Worm (Caenorhabditis elegans) whole organism, L1 larva: ENCODE data around the gene M176.4.
A peak's percentile ranks its signal among the peaks of the same experiment; 100 is the strongest.

Source experiments
- C04F5.9 ChIP-seq: sonication (generic microtip); optimal IDR thresholded peaks from 2 replicates; lab custom pipeline; 2016; ENCODE audit warnings: missing genetic modification characterization, missing compliant biosample characterization
- C16A3.4 ChIP-seq: fragments of 150-350 bp; optimal IDR thresholded peaks from 2 replicates; lab custom pipeline; 2014; ENCODE audit warnings: missing biosample characterization, missing genetic modification characterization
- C34B4.2 ChIP-seq: sonication (generic microtip); optimal IDR thresholded peaks from 2 replicates; lab custom pipeline; 2017; ENCODE audit warnings: mild to moderate bottlenecking, missing genetic modification characterization, missing compliant biosample characterization
- F16B12.6 ChIP-seq: fragments of 150-350 bp; optimal IDR thresholded peaks from 2 replicates; lab custom pipeline; 2014; ENCODE audit warnings: missing biosample characterization, missing genetic modification characterization
- Y116A8C.19 ChIP-seq: sonication (generic microtip); optimal IDR thresholded peaks from 2 replicates; lab custom pipeline; 2016; ENCODE audit warnings: missing compliant biosample characterization, missing genetic modification characterization, borderline replicate concordance
- aly-2 ChIP-seq: fragments of 150-350 bp; optimal IDR thresholded peaks from 2 replicates; lab custom pipeline; 2014; ENCODE audit warnings: missing biosample characterization, missing genetic modification characterization
- ama-1 ChIP-seq: fragments of 150-350 bp; optimal IDR thresholded peaks from 2 replicates; lab custom pipeline; 2014
- ceh-8 ChIP-seq: fragments of 200-800 bp; sonication (Bioruptor generic); optimal IDR thresholded peaks from 2 replicates; lab custom pipeline; 2018; ENCODE audit warnings: mild to moderate bottlenecking, missing genetic modification characterization, moderate library complexity, missing compliant biosample characterization
- ceh-90 ChIP-seq: sonication (generic microtip); optimal IDR thresholded peaks from 2 replicates; lab custom pipeline; 2016; ENCODE audit warnings: missing genetic modification characterization, missing compliant biosample characterization
- efl-1 ChIP-seq, 4 experiments: fragments of 150-350 bp; optimal IDR thresholded peaks in 3 of 4; peaks in 1 of 4; 1 replicate in 1 of 4; 2 replicates in 3 of 4; lab custom pipeline; 2014; ENCODE audit warnings: missing biosample characterization in 2 of 4, missing genetic modification characterization in 2 of 4, missing genetic modification reagents in 2 of 4
- efl-3 ChIP-seq: fragments of 200-800 bp; sonication (Bioruptor generic); optimal IDR thresholded peaks from 2 replicates; lab custom pipeline; 2018; ENCODE audit warnings: mild to moderate bottlenecking, missing genetic modification characterization, missing compliant biosample characterization
- egl-27 ChIP-seq, 2 experiments: fragments of 150-350 bp in 1 of 2; sonication (generic microtip); optimal IDR thresholded peaks; 3 replicates each; lab custom pipeline; 2017 to 2018; ENCODE audit warnings: missing biosample characterization in 2 of 2, missing genetic modification characterization in 2 of 2, missing genetic modification reagents in 2 of 2
- elt-2 ChIP-seq: sonication (generic microtip); optimal IDR thresholded peaks from 2 replicates; lab custom pipeline; 2016; ENCODE audit warnings: missing genetic modification characterization, mild to moderate bottlenecking, inconsistent platforms, missing compliant biosample characterization, missing genetic modification reagents
- elt-3 ChIP-seq, 6 experiments: fragments of 150-350 bp in 1 of 6; sonication (generic microtip); optimal IDR thresholded peaks; 2 replicates each; lab custom pipeline; 2017 to 2018; ENCODE audit warnings: missing biosample characterization in 6 of 6, missing genetic modification characterization in 6 of 6, inconsistent platforms in 1 of 6
- fkh-10 ChIP-seq: sonication (generic microtip); optimal IDR thresholded peaks from 2 replicates; lab custom pipeline; 2017; ENCODE audit warnings: missing biosample characterization, missing genetic modification reagents, missing genetic modification characterization
- fos-1 ChIP-seq: fragments of 150-350 bp; optimal IDR thresholded peaks from 2 replicates; lab custom pipeline; 2014; ENCODE audit warnings: missing biosample characterization, missing genetic modification characterization
- hlh-4 ChIP-seq: sonication (generic microtip); optimal IDR thresholded peaks from 2 replicates; lab custom pipeline; 2016; ENCODE audit warnings: mild to moderate bottlenecking, missing genetic modification characterization, missing compliant biosample characterization
- isw-1 ChIP-seq: fragments of 200-800 bp; sonication (Bioruptor generic); IDR thresholded peaks from 2 replicates; pipeline ENCODE4 v1.3.6; 2022; ENCODE audit warnings: missing genetic modification characterization, missing compliant biosample characterization
- jun-1 ChIP-seq: fragments of 150-350 bp; optimal IDR thresholded peaks from 2 replicates; lab custom pipeline; 2014; ENCODE audit warnings: missing biosample characterization, missing genetic modification reagents, missing genetic modification characterization
- lin-13 ChIP-seq: fragments of 150-350 bp; optimal IDR thresholded peaks from 2 replicates; lab custom pipeline; 2014; ENCODE audit warnings: missing biosample characterization, missing genetic modification reagents, missing genetic modification characterization
- lin-15B ChIP-seq: fragments of 150-350 bp; sonication (generic microtip); optimal IDR thresholded peaks from 3 replicates; lab custom pipeline; 2014; ENCODE audit warnings: missing biosample characterization, missing genetic modification characterization
- lin-35 ChIP-seq, 2 experiments: fragments of 150-350 bp; optimal IDR thresholded peaks; 2 replicates each; lab custom pipeline; 2014; ENCODE audit warnings: missing biosample characterization in 2 of 2, missing genetic modification characterization in 2 of 2, missing genetic modification reagents in 2 of 2
- lin-39 ChIP-seq: fragments of 150-350 bp; optimal IDR thresholded peaks from 2 replicates; lab custom pipeline; 2014; ENCODE audit warnings: missing biosample characterization, missing genetic modification reagents, missing genetic modification characterization
- mab-9 ChIP-seq: fragments of 200-800 bp; sonication (Bioruptor generic); IDR thresholded peaks from 2 replicates; pipeline ENCODE4 v1.3.6; 2022; ENCODE audit warnings: missing genetic modification reagents, missing genetic modification characterization, missing compliant biosample characterization
- mef-2 ChIP-seq: fragments of 150-350 bp; optimal IDR thresholded peaks from 2 replicates; lab custom pipeline; 2014; ENCODE audit warnings: missing biosample characterization, missing genetic modification characterization
- nhr-12 ChIP-seq: sonication (generic microtip); optimal IDR thresholded peaks from 2 replicates; lab custom pipeline; 2017; ENCODE audit warnings: missing biosample characterization, missing genetic modification characterization
- nhr-19 ChIP-seq: fragments of 200-800 bp; sonication (Bioruptor generic); conservative IDR thresholded peaks from 2 replicates; pipeline ENCODE4 v1.3.6; 2022; ENCODE audit warnings: missing genetic modification characterization, missing compliant biosample characterization
- nhr-47 ChIP-seq: sonication (generic microtip); optimal IDR thresholded peaks from 2 replicates; lab custom pipeline; 2016; ENCODE audit warnings: mild to moderate bottlenecking, missing genetic modification characterization, moderate library complexity, missing compliant biosample characterization
- nhr-71 ChIP-seq: sonication (generic microtip); optimal IDR thresholded peaks from 2 replicates; lab custom pipeline; 2016; ENCODE audit warnings: mild to moderate bottlenecking, missing genetic modification characterization, moderate library complexity, missing compliant biosample characterization
- nhr-85 ChIP-seq: sonication (generic microtip); peaks from one replicate; lab custom pipeline; 2016; ENCODE audit warnings: missing genetic modification characterization, inconsistent platforms, missing compliant biosample characterization
- nhr-90 ChIP-seq: sonication (generic microtip); optimal IDR thresholded peaks from 2 replicates; lab custom pipeline; 2016; ENCODE audit warnings: mild to moderate bottlenecking, missing genetic modification characterization, missing compliant biosample characterization; ENCODE audit not compliant: poor library complexity
- snu-23 ChIP-seq: sonication (generic microtip); optimal IDR thresholded peaks from 2 replicates; lab custom pipeline; 2016; ENCODE audit warnings: missing genetic modification characterization, missing compliant biosample characterization
- sox-4 ChIP-seq: sonication (generic microtip); optimal IDR thresholded peaks from 2 replicates; lab custom pipeline; 2016; ENCODE audit warnings: missing genetic modification characterization, missing compliant biosample characterization
- swsn-7 ChIP-seq: sonication (generic microtip); optimal IDR thresholded peaks from 2 replicates; lab custom pipeline; 2016; ENCODE audit warnings: missing genetic modification characterization, missing compliant biosample characterization
- unc-130 ChIP-seq: fragments of 150-350 bp; optimal IDR thresholded peaks from 2 replicates; lab custom pipeline; 2017; ENCODE audit warnings: missing biosample characterization, missing genetic modification characterization, inconsistent platforms
- unc-98 ChIP-seq: fragments of 200-800 bp; sonication (Bioruptor generic); IDR thresholded peaks from 2 replicates; pipeline ENCODE4 v1.3.6; 2022; ENCODE audit warnings: missing genetic modification characterization, missing compliant biosample characterization
- zip-4 ChIP-seq: fragments of 200-800 bp; sonication (Bioruptor generic); optimal IDR thresholded peaks from 2 replicates; lab custom pipeline; 2018; ENCODE audit warnings: mild to moderate bottlenecking, missing genetic modification characterization, moderate library complexity, missing compliant biosample characterization
- ztf-11 ChIP-seq, 2 experiments: sonication (generic microtip); optimal IDR thresholded peaks; 2 replicates each; lab custom pipeline; 2016 to 2017; ENCODE audit warnings: missing genetic modification characterization in 2 of 2, missing biosample characterization in 1 of 2, missing compliant biosample characterization in 1 of 2
- ztf-4 ChIP-seq: fragments of 150-350 bp; optimal IDR thresholded peaks from 2 replicates; lab custom pipeline; 2014; ENCODE audit warnings: missing biosample characterization, missing genetic modification characterization

Gene M176.4

ce11 chrII:9397496-9397895, 20.7 kb upstream of the M176.4 start, which contains the start of gene Y51B9A.9:
Y51B9A.9 (minus strand) TSS chrII:9397596.
- no peak for TF ChIP-seq Y116A8C.19 (tag; lab: Kevin White, UChicago)
- TF ChIP-seq mab-9 (GFP tag; lab: Robert Waterston, UW), result no peak
- peak; percentile 3 for TF ChIP-seq elt-2 (tag; lab: Kevin White, UChicago)

ce11 chrII:9398370-9398901, 19.7 kb upstream of the M176.4 start, which contains the start of the genes Y51B9A.14 and Y51B9A.8:
Y51B9A.14 (minus strand) TSS chrII:9398470.
Y51B9A.8 (plus strand) TSS chrII:9398851.
- TF ChIP-seq hlh-4 (tag; lab: Kevin White, UChicago) (no peak), ceh-8 (GFP tag; lab: Kevin White, UChicago) (no peak), C34B4.2 (tag; lab: Kevin White, UChicago) (no peak), lin-39 (tag; lab: Kevin White, UChicago) (no peak), lin-15B (tag; lab: Kevin White, UChicago) (no peak), nhr-12 (no peak), egl-27 (tag; optimal IDR thresholded peaks at IDR 0.05; lab: Kevin White, UChicago) (no peak), efl-3 (no peak), unc-98 (GFP tag; lab: Robert Waterston, UW) (no peak), jun-1 (tag; lab: Kevin White, UChicago) (no peak)

- no peak for TF ChIP-seq jun-1 (tag; lab: Kevin White, UChicago)
- no peak for TF ChIP-seq nhr-19 (GFP tag; lab: Robert Waterston, UW)
- no peak for TF ChIP-seq ama-1
- TF ChIP-seq elt-3 (tag; optimal IDR thresholded peaks at IDR 0.05; lab: Kevin White, UChicago), result no peak
- no peak for TF ChIP-seq sox-4 (tag; lab: Kevin White, UChicago)
- TF ChIP-seq F16B12.6 (tag; lab: Kevin White, UChicago), result no peak
- no peak for TF ChIP-seq unc-130
- no peak for TF ChIP-seq lin-39 (tag; lab: Kevin White, UChicago)
- no peak for TF ChIP-seq C04F5.9 (tag; lab: Kevin White, UChicago)
- no peak for TF ChIP-seq ztf-11 (tag; optimal IDR thresholded peaks at IDR 0.05; lab: Kevin White, UChicago)
- no peak for TF ChIP-seq ceh-90
- no peak for TF ChIP-seq aly-2 (tag; lab: Kevin White, UChicago)
- TF ChIP-seq nhr-47 (tag; lab: Kevin White, UChicago), result no peak
- TF ChIP-seq nhr-12, result no peak
- no peak for TF ChIP-seq nhr-90
- TF ChIP-seq mef-2 (tag; lab: Kevin White, UChicago), result no peak
- no peak for TF ChIP-seq ztf-4 (tag; lab: Kevin White, UChicago)
Measured at ce11 chrII:9399746-9400145, 18.4 kb upstream of the M176.4 start, which contains the start of gene Y51B9A.7. Y51B9A.7 (plus strand) TSS chrII:9400046.

ce11 chrII:9403087-9403486, 15.1 kb upstream of the M176.4 start, which contains the start of gene Y51B9A.6:
Y51B9A.6 (minus strand) TSS chrII:9403187.
- TF ChIP-seq efl-1 (optimal IDR thresholded peaks at IDR 0.05; lab: Kevin White, UChicago) (no peak), efl-1 (GFP tag; optimal IDR thresholded peaks at IDR 0.05 in 1 of 2; lab: Kevin White, UChicago) (peak in 1 of 2 experiments; percentile 58), nhr-71 (tag; lab: Kevin White, UChicago) (no peak)

- no peak for TF ChIP-seq hlh-4 (tag; lab: Kevin White, UChicago)
- TF ChIP-seq lin-35 (GFP tag; optimal IDR thresholded peaks at IDR 0.05; lab: Kevin White, UChicago), result no peak
- no peak for TF ChIP-seq swsn-7 (tag; lab: Kevin White, UChicago)
Measured at ce11 chrII:9403846-9404245, 14.3 kb upstream of the M176.4 start, which contains the start of gene Y51B9A.5. Y51B9A.5 (plus strand) TSS chrII:9404146.

DNA sequence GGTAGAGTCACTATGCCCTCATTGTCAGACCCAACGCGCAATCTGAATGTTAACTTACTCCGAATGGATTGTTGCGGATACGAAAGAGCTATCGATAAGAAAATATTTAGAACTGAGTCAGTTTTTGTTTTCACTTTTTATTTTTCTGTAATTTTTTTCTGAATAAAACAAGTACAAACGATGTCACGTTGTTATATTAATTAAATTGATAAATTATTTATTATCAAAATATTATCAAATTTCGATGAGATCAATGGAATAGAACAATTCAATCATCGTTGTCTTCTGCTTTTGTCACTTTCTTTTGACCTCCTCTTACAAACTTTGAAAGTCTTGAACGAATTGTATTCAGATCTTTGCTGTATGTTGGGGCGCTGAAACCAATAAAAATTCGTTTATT, 11.1 kb upstream of the M176.4 start, which contains the start of gene mpz-6:
TSS of gene mpz-6 (minus strand) at position 101 of the 400 bp plus-strand sequence.
- no peak for TF ChIP-seq fos-1 (tag; lab: Kevin White, UChicago)
- TF ChIP-seq lin-13, result no peak
- TF ChIP-seq zip-4 (GFP tag; lab: Kevin White, UChicago), result no peak
- no peak for TF ChIP-seq snu-23 (GFP tag; lab: Kevin White, UChicago)
- TF ChIP-seq efl-1 (optimal IDR thresholded peaks at IDR 0.05; lab: Kevin White, UChicago), result no peak
- no peak for TF ChIP-seq efl-1 (GFP tag; optimal IDR thresholded peaks at IDR 0.05 in 1 of 2; lab: Kevin White, UChicago)
- no peak for TF ChIP-seq egl-27 (tag; optimal IDR thresholded peaks at IDR 0.05; lab: Kevin White, UChicago)
- TF ChIP-seq elt-2 (tag; lab: Kevin White, UChicago), result no peak
- no peak for TF ChIP-seq fkh-10
- no peak for TF ChIP-seq nhr-19 (GFP tag; lab: Robert Waterston, UW)
- no peak for TF ChIP-seq sox-4 (tag; lab: Kevin White, UChicago)
- no peak for TF ChIP-seq ztf-4 (tag; lab: Kevin White, UChicago)
- TF ChIP-seq C16A3.4 (tag; lab: Kevin White, UChicago), result no peak
- TF ChIP-seq mab-9 (GFP tag; lab: Robert Waterston, UW), result no peak
- TF ChIP-seq isw-1 (GFP tag; lab: Robert Waterston, UW), result no peak
- TF ChIP-seq nhr-85 (tag; lab: Kevin White, UChicago), result no peak
